Worm (Caenorhabditis elegans) whole organism, dauer: ENCODE data around the gene K09C6.10.
"Not testable (repeated sequence)": the region's sequence is repeated elsewhere in the genome, so short reads cannot be mapped to it uniquely, and the experiment has no call there.

ENCODE experiments used
- unc-62 ChIP-seq: sonication (generic microtip); optimal IDR thresholded peaks from 2 replicates; lab custom pipeline; 2017; ENCODE audit warnings: missing biosample characterization, missing genetic modification reagents, missing genetic modification characterization

K09C6.10 gene

ce11 chrV:833368-833767, 5.9 kb upstream of the K09C6.10 start, which contains the start of gene F41H8.1:
Gene F41H8.1 (plus strand): TSS chrV:833668.
- no peak for TF ChIP-seq unc-62 (GFP tag; lab: Kevin White, UChicago)

- no peak for TF ChIP-seq unc-62 (GFP tag; lab: Kevin White, UChicago)
These were observed 3.4 kb downstream of the K09C6.10 start for ce11 chrV:842611-843010.

- not testable (repeated sequence) for TF ChIP-seq unc-62 (GFP tag; lab: Kevin White, UChicago)
These were observed 3.9 kb downstream of the K09C6.10 start, which contains the start of gene K09C6.8 for ce11 chrV:843118-843517. Gene K09C6.8 (minus strand): TSS chrV:843218.

- TF ChIP-seq unc-62 (GFP tag; lab: Kevin White, UChicago): no peak
These were observed 8.3 kb downstream of the K09C6.10 start, which contains the start of gene srbc-13 for ce11 chrV:847521-847920. Gene srbc-13 (plus strand): TSS chrV:847821.

ce11 chrV:849042-849441, 9.8 kb downstream of the K09C6.10 start:
- TF ChIP-seq unc-62 (GFP tag; lab: Kevin White, UChicago): no peak

ce11 chrV:849512-849911, 10.3 kb downstream of the K09C6.10 start, which contains the start of gene srbc-12:
Gene srbc-12 (plus strand): TSS chrV:849812.
- TF ChIP-seq unc-62 (GFP tag; lab: Kevin White, UChicago): no peak

ce11 chrV:852184-852583, 13.0 kb downstream of the K09C6.10 start, which contains the start of gene K09C6.3:
Gene K09C6.3 (plus strand): TSS chrV:852484.
- TF ChIP-seq unc-62 (GFP tag; lab: Kevin White, UChicago): no peak

- no peak for TF ChIP-seq unc-62 (GFP tag; lab: Kevin White, UChicago)
These were observed 15.7 kb downstream of the K09C6.10 start, which contains the start of gene K09C6.9 for ce11 chrV:854966-855365. Gene K09C6.9 (minus strand): TSS chrV:855066.

- TF ChIP-seq unc-62 (GFP tag; lab: Kevin White, UChicago): no peak
These were observed 17.3 kb downstream of the K09C6.10 start, which contains the start of gene K09C6.2 for ce11 chrV:856549-856948. Gene K09C6.2 (plus strand): TSS chrV:856849.

- TF ChIP-seq unc-62 (GFP tag; lab: Kevin White, UChicago): no peak
These were observed 19.7 kb downstream of the K09C6.10 start for ce11 chrV:858841-859456.

ce11 chrV:866729-867128, 27.5 kb downstream of the K09C6.10 start, which contains the start of gene T02B11.3:
Gene T02B11.3 (minus strand): TSS chrV:866829.
- TF ChIP-seq unc-62 (GFP tag; lab: Kevin White, UChicago): no peak

- no peak for TF ChIP-seq unc-62 (GFP tag; lab: Kevin White, UChicago)
These were observed 31.8 kb downstream of the K09C6.10 start, which contains the start of gene T02B11.4 for ce11 chrV:871029-871428. Gene T02B11.4 (minus strand): TSS chrV:871129.

- no peak for TF ChIP-seq unc-62 (GFP tag; lab: Kevin White, UChicago)
These were observed 36.7 kb downstream of the K09C6.10 start, which contains the start of gene T02B11.9 for ce11 chrV:875945-876344. Gene T02B11.9 (plus strand): TSS chrV:876245.

- no peak for TF ChIP-seq unc-62 (GFP tag; lab: Kevin White, UChicago)
These were observed 39.3 kb downstream of the K09C6.10 start, which contains the start of gene T02B11.8 for ce11 chrV:878567-878966. Gene T02B11.8 (minus strand): TSS chrV:878667.

- no peak for TF ChIP-seq unc-62 (GFP tag; lab: Kevin White, UChicago)
These were observed 40.0 kb downstream of the K09C6.10 start, which contains the start of gene srg-53 for ce11 chrV:879171-879570. Gene srg-53 (plus strand): TSS chrV:879471.

- no peak for TF ChIP-seq unc-62 (GFP tag; lab: Kevin White, UChicago)
These were observed 45.1 kb downstream of the K09C6.10 start, which contains the start of gene srj-38 for ce11 chrV:884324-884723. Gene srj-38 (minus strand): TSS chrV:884424.

ce11 chrV:889216-889615, 50.0 kb downstream of the K09C6.10 start, which contains the start of gene T02B11.6:
Gene T02B11.6 (minus strand): TSS chrV:889316.
- no peak for TF ChIP-seq unc-62 (GFP tag; lab: Kevin White, UChicago)
